Fruit fly (Drosophila melanogaster) whole organism, pupa: ENCODE results near the gene MED18.

Source experiments
- CG10348 ChIP-seq: fragments of 200-800 bp; sonication (Bioruptor generic); IDR thresholded peaks from 2 replicates; pipeline ENCODE4 v1.3.6; 2022; ENCODE audit warnings: missing biosample characterization, missing genetic modification characterization
- CG12605 ChIP-seq: fragments of 200-800 bp; sonication (Bioruptor generic); IDR thresholded peaks from 2 replicates; pipeline ENCODE4 v1.3.6; 2022; ENCODE audit warnings: missing biosample characterization, missing genetic modification characterization
- CG13204 ChIP-seq: fragments of 200-800 bp; sonication (Bioruptor generic); optimal IDR thresholded peaks from 2 replicates; lab custom pipeline; 2018; ENCODE audit warnings: missing biosample characterization, mild to moderate bottlenecking, missing genetic modification characterization, moderate library complexity
- CG14655 ChIP-seq: fragments of 200-800 bp; sonication (Bioruptor generic); optimal IDR thresholded peaks from 3 replicates; lab custom pipeline; 2017; ENCODE audit warnings: mild to moderate bottlenecking, missing biosample characterization, missing genetic modification reagents, missing genetic modification characterization
- CG15710 ChIP-seq: fragments of 200-800 bp; sonication (Bioruptor generic); optimal IDR thresholded peaks from 2 replicates; lab custom pipeline; 2018; ENCODE audit warnings: missing biosample characterization, mild to moderate bottlenecking, missing genetic modification characterization, moderate library complexity
- CG17806 ChIP-seq: fragments of 200-800 bp; sonication (Bioruptor generic); optimal IDR thresholded peaks from 2 replicates; lab custom pipeline; 2018; ENCODE audit warnings: missing biosample characterization, mild to moderate bottlenecking, missing genetic modification characterization, moderate library complexity
- CG32121 ChIP-seq: fragments of 200-800 bp; sonication (Bioruptor generic); IDR thresholded peaks from 2 replicates; pipeline ENCODE4 v1.3.6; 2022; ENCODE audit warnings: missing biosample characterization, missing genetic modification characterization
- CG34367 ChIP-seq: fragments of 200-800 bp; sonication (Bioruptor generic); optimal IDR thresholded peaks from 2 replicates; lab custom pipeline; 2018; ENCODE audit warnings: missing biosample characterization, mild to moderate bottlenecking, missing genetic modification characterization
- CG4496 ChIP-seq: fragments of 200-800 bp; sonication (Bioruptor generic); IDR thresholded peaks from 3 replicates; pipeline ENCODE4 v1.3.6; 2022; ENCODE audit warnings: missing biosample characterization, missing genetic modification characterization
- CG8159 ChIP-seq: fragments of 200-800 bp; sonication (Bioruptor generic); optimal IDR thresholded peaks from 3 replicates; lab custom pipeline; 2018; ENCODE audit warnings: missing biosample characterization, mild to moderate bottlenecking, missing genetic modification characterization, moderate library complexity
- CG8301 ChIP-seq: fragments of 200-800 bp; sonication (Bioruptor generic); optimal IDR thresholded peaks from 2 replicates; lab custom pipeline; 2018; ENCODE audit warnings: missing biosample characterization, mild to moderate bottlenecking, missing genetic modification characterization
- CG9948 ChIP-seq: fragments of 200-800 bp; sonication (Bioruptor generic); optimal IDR thresholded peaks from 2 replicates; lab custom pipeline; 2018; ENCODE audit warnings: missing biosample characterization, mild to moderate bottlenecking, missing genetic modification characterization, moderate library complexity
- D1 ChIP-seq: fragments of 200-800 bp; sonication (Bioruptor generic); optimal IDR thresholded peaks from 2 replicates; lab custom pipeline; 2018; ENCODE audit warnings: missing biosample characterization, mild to moderate bottlenecking, missing genetic modification characterization, moderate library complexity
- EcR ChIP-seq: fragments of 200-800 bp; sonication (Bioruptor generic); optimal IDR thresholded peaks from 3 replicates; lab custom pipeline; 2019; ENCODE audit warnings: missing biosample characterization, missing genetic modification characterization, mild to moderate bottlenecking, moderate library complexity, missing genetic modification reagents
- Ets98B ChIP-seq: fragments of 200-800 bp; sonication (Bioruptor generic); IDR thresholded peaks from 2 replicates; pipeline ENCODE4 v1.3.6; 2022; ENCODE audit warnings: missing biosample characterization, missing genetic modification characterization
- Pif1A ChIP-seq: fragments of 200-800 bp; sonication (Bioruptor generic); optimal IDR thresholded peaks from 3 replicates; lab custom pipeline; 2016; ENCODE audit warnings: missing biosample characterization, missing genetic modification characterization
- Pif1B ChIP-seq: fragments of 200-800 bp; sonication (Bioruptor generic); optimal IDR thresholded peaks from 3 replicates; lab custom pipeline; 2016; ENCODE audit warnings: missing biosample characterization, missing genetic modification characterization
- Snoo ChIP-seq: fragments of 200-800 bp; sonication (Bioruptor generic); optimal IDR thresholded peaks from 3 replicates; lab custom pipeline; 2017; ENCODE audit warnings: missing biosample characterization, mild to moderate bottlenecking, missing genetic modification characterization, inconsistent platforms
- fd96Ca ChIP-seq: fragments of 200-800 bp; sonication (Bioruptor generic); IDR thresholded peaks from 3 replicates; pipeline ENCODE4 v1.3.6; 2022; ENCODE audit warnings: missing biosample characterization, missing genetic modification characterization
- gl ChIP-seq: fragments of 200-800 bp; sonication (Bioruptor generic); optimal IDR thresholded peaks from 2 replicates; lab custom pipeline; 2018; ENCODE audit warnings: missing biosample characterization, mild to moderate bottlenecking, missing genetic modification characterization
- rn ChIP-seq: fragments of 200-800 bp; sonication (Bioruptor generic); IDR thresholded peaks from 2 replicates; pipeline ENCODE4 v1.3.6; 2022; ENCODE audit warnings: missing biosample characterization, missing genetic modification characterization

MED18 gene

dm6 chrX:1831219-1831555, 34.5 kb upstream of the MED18 start:
- TF ChIP-seq CG34367 (tag; lab: Kevin White, UChicago) (no peak), CG4496 (GFP tag; lab: Robert Waterston, UW) (no peak), CG10348 (GFP tag; lab: Robert Waterston, UW) (no peak), CG12605 (GFP tag; lab: Robert Waterston, UW) (no peak), rn (GFP tag; lab: Robert Waterston, UW) (no peak), CG8301 (tag; lab: Kevin White, UChicago) (no peak), CG14655 (GFP tag; lab: Kevin White, UChicago) (no peak), gl (tag; lab: Kevin White, UChicago) (no peak), CG13204 (GFP tag; lab: Kevin White, UChicago) (no peak), Pif1A (GFP tag; lab: Kevin White, UChicago) (no peak), Ets98B (GFP tag; lab: Robert Waterston, UW) (no peak), CG32121 (no peak), Snoo (tag; lab: Kevin White, UChicago) (no peak), CG17806 (tag; lab: Kevin White, UChicago) (no peak), EcR (no peak), fd96Ca (GFP tag; lab: Robert Waterston, UW) (no peak), D1 (tag; lab: Kevin White, UChicago) (no peak), Pif1B (GFP tag; lab: Kevin White, UChicago) (no peak), CG15710 (tag; lab: Kevin White, UChicago) (no peak), CG9948 (tag; lab: Kevin White, UChicago) (no peak)
- TF ChIP-seq, all 21 proteins: peak for 0

dm6 chrX:1832699-1833098, 33.0 kb upstream of the MED18 start:
- TF ChIP-seq Ets98B (GFP tag; lab: Robert Waterston, UW) (no peak), Pif1A (GFP tag; lab: Kevin White, UChicago) (no peak), CG17806 (tag; lab: Kevin White, UChicago) (no peak), EcR (peak; percentile 29), CG15710 (tag; lab: Kevin White, UChicago) (no peak), gl (tag; lab: Kevin White, UChicago) (no peak), Pif1B (GFP tag; lab: Kevin White, UChicago) (no peak), CG8159 (tag; lab: Kevin White, UChicago) (no peak)

dm6 chrX:1834702-1835376, 30.9 kb upstream of the MED18 start:
- TF ChIP-seq gl (tag; lab: Kevin White, UChicago), result no peak
- no peak for TF ChIP-seq fd96Ca (GFP tag; lab: Robert Waterston, UW)
- no peak for TF ChIP-seq CG17806 (tag; lab: Kevin White, UChicago)
- TF ChIP-seq EcR, result no peak
- no peak for TF ChIP-seq rn (GFP tag; lab: Robert Waterston, UW)
- no peak for TF ChIP-seq Pif1A (GFP tag; lab: Kevin White, UChicago)
- TF ChIP-seq Ets98B (GFP tag; lab: Robert Waterston, UW), result no peak
- TF ChIP-seq CG8301 (tag; lab: Kevin White, UChicago), result no peak
- TF ChIP-seq D1 (tag; lab: Kevin White, UChicago), result no peak
- TF ChIP-seq Pif1B (GFP tag; lab: Kevin White, UChicago), result no peak
- no peak for TF ChIP-seq CG9948 (tag; lab: Kevin White, UChicago)
- TF ChIP-seq CG4496 (GFP tag; lab: Robert Waterston, UW), result no peak
- no peak for TF ChIP-seq CG10348 (GFP tag; lab: Robert Waterston, UW)
- TF ChIP-seq CG32121, result no peak
- TF ChIP-seq, all 21 proteins: peak for 0

dm6 chrX:1840520-1840919, 25.2 kb upstream of the MED18 start:
- TF ChIP-seq rn (GFP tag; lab: Robert Waterston, UW) (0 out of 2 replicates have a peak, but pooled peaks have one; percentile 35), gl (tag; lab: Kevin White, UChicago) (peak; percentile 82), Snoo (tag; lab: Kevin White, UChicago) (peak; percentile 79), CG32121 (no peak), fd96Ca (GFP tag; lab: Robert Waterston, UW) (peak; percentile 64; the same call in 2 of the 3 replicates), CG17806 (tag; lab: Kevin White, UChicago) (peak; percentile 83), CG12605 (GFP tag; lab: Robert Waterston, UW) (no peak), CG14655 (GFP tag; lab: Kevin White, UChicago) (peak; percentile 75), CG15710 (tag; lab: Kevin White, UChicago) (peak; percentile 87), CG13204 (GFP tag; lab: Kevin White, UChicago) (peak; percentile 63), CG9948 (tag; lab: Kevin White, UChicago) (peak; percentile 80), CG8159 (tag; lab: Kevin White, UChicago) (peak; percentile 84), Pif1A (GFP tag; lab: Kevin White, UChicago) (peak; percentile 84), CG4496 (GFP tag; lab: Robert Waterston, UW) (peak; percentile 73), Pif1B (GFP tag; lab: Kevin White, UChicago) (peak; percentile 88), Ets98B (GFP tag; lab: Robert Waterston, UW) (peak; percentile 51), D1 (tag; lab: Kevin White, UChicago) (peak; percentile 57), EcR (peak; percentile 88), CG8301 (tag; lab: Kevin White, UChicago) (peak; percentile 60), CG10348 (GFP tag; lab: Robert Waterston, UW) (no peak), CG34367 (tag; lab: Kevin White, UChicago) (peak; percentile 87)

- TF ChIP-seq Ets98B (GFP tag; lab: Robert Waterston, UW) (peak; percentile 12; the same call in 1 of the 2 replicates), EcR (peak; percentile 31), fd96Ca (GFP tag; lab: Robert Waterston, UW) (no peak), CG34367 (tag; lab: Kevin White, UChicago) (no peak), Pif1B (GFP tag; lab: Kevin White, UChicago) (no peak)
These were observed 22.8 kb upstream of the MED18 start for dm6 chrX:1842875-1843274.
